Fruit fly (Drosophila melanogaster) Kc167 (cell line): ENCODE measurements around the gene mtrm.

Experiments
- Myc ChIP-seq: fragments of >200 bp; optimal IDR thresholded peaks from 2 replicates; lab custom pipeline; 2017; ENCODE audit warnings: missing external identifiers
- Sin3A ChIP-seq: fragments of >200 bp; optimal IDR thresholded peaks from 2 replicates; lab custom pipeline; 2018; ENCODE audit warnings: missing external identifiers
- h ChIP-seq: fragments of >200 bp; optimal IDR thresholded peaks from 3 replicates; lab custom pipeline; 2018; ENCODE audit warnings: missing external identifiers
- insv ChIP-seq: fragments of >200 bp; optimal IDR thresholded peaks from 3 replicates; lab custom pipeline; 2018; ENCODE audit warnings: missing external identifiers
- psq ChIP-seq: fragments of >200 bp; optimal IDR thresholded peaks from 2 replicates; lab custom pipeline; 2017; ENCODE audit warnings: missing external identifiers
- ttk ChIP-seq: sonication (Bioruptor generic); optimal IDR thresholded peaks from 2 replicates; lab custom pipeline; 2017; ENCODE audit warnings: missing external identifiers

DNA sequence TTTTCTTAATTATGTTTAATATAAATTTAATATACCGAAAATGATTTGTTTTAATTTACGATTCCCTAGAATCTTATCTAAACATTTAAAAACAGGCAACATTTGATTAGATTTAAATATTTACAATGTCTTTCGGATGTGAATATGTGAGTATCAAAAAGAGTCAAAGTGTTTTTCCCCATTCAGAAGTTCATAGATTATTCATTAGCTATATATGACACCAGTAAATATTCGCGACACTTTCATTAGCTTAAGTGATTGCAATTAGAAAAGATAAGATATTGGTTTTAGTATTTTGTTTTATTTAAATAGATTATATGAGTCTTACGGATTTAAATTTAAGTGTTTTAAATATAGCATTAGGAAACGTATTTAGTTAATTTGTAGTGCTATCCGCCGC is 18.7 kb upstream of the mtrm start:
- no peak for TF ChIP-seq Sin3A (lab: Kevin White, UChicago)
- no peak for TF ChIP-seq Myc (lab: Kevin White, UChicago)
- TF ChIP-seq insv (lab: Kevin White, UChicago) = no peak
- no peak for TF ChIP-seq psq (lab: Kevin White, UChicago)
- TF ChIP-seq h (lab: Kevin White, UChicago) = no peak
- TF ChIP-seq ttk (lab: Kevin White, UChicago) = no peak
